Worm (Caenorhabditis elegans) whole organism, L1 larva: ENCODE results near the gene K05F1.13.

Experiments used
- C04F5.9 ChIP-seq: sonication (generic microtip); optimal IDR thresholded peaks from 2 replicates; lab custom pipeline; 2016; ENCODE audit warnings: missing genetic modification characterization, missing compliant biosample characterization
- C16A3.4 ChIP-seq: fragments of 150-350 bp; optimal IDR thresholded peaks from 2 replicates; lab custom pipeline; 2014; ENCODE audit warnings: missing biosample characterization, missing genetic modification characterization
- F16B12.6 ChIP-seq: fragments of 150-350 bp; optimal IDR thresholded peaks from 2 replicates; lab custom pipeline; 2014; ENCODE audit warnings: missing biosample characterization, missing genetic modification characterization
- aly-2 ChIP-seq: fragments of 150-350 bp; optimal IDR thresholded peaks from 2 replicates; lab custom pipeline; 2014; ENCODE audit warnings: missing biosample characterization, missing genetic modification characterization
- blmp-1 ChIP-seq: fragments of 150-350 bp; optimal IDR thresholded peaks from 2 replicates; lab custom pipeline; 2014; ENCODE audit warnings: missing biosample characterization, missing genetic modification characterization
- ceh-8 ChIP-seq: fragments of 200-800 bp; sonication (Bioruptor generic); optimal IDR thresholded peaks from 2 replicates; lab custom pipeline; 2018; ENCODE audit warnings: mild to moderate bottlenecking, missing genetic modification characterization, moderate library complexity, missing compliant biosample characterization
- ceh-82 ChIP-seq, 3 experiments: fragments of 150-350 bp in 1 of 3; sonication (generic microtip) in 2 of 3; optimal IDR thresholded peaks; 2 replicates each; lab custom pipeline; 2014 to 2017; ENCODE audit warnings: missing biosample characterization in 3 of 3, missing genetic modification characterization in 3 of 3
- ceh-90 ChIP-seq: sonication (generic microtip); optimal IDR thresholded peaks from 2 replicates; lab custom pipeline; 2016; ENCODE audit warnings: missing genetic modification characterization, missing compliant biosample characterization
- ces-1 ChIP-seq: fragments of 150-350 bp; optimal IDR thresholded peaks from 2 replicates; lab custom pipeline; 2014; ENCODE audit warnings: missing biosample characterization, missing genetic modification reagents, missing genetic modification characterization
- dpl-1 ChIP-seq, 3 experiments: fragments of 150-350 bp in 2 of 3; sonication (generic microtip) in 1 of 3; optimal IDR thresholded peaks; 2 replicates each; lab custom pipeline; 2014 to 2017; ENCODE audit warnings: missing biosample characterization in 3 of 3, missing genetic modification characterization in 3 of 3, missing genetic modification reagents in 3 of 3
- dsc-1 ChIP-seq: sonication (generic microtip); optimal IDR thresholded peaks from 2 replicates; lab custom pipeline; 2016; ENCODE audit warnings: mild to moderate bottlenecking, missing genetic modification characterization, missing compliant biosample characterization
- efl-1 ChIP-seq, 4 experiments: fragments of 150-350 bp; optimal IDR thresholded peaks in 3 of 4; peaks in 1 of 4; 1 replicate in 1 of 4; 2 replicates in 3 of 4; lab custom pipeline; 2014; ENCODE audit warnings: missing biosample characterization in 2 of 4, missing genetic modification characterization in 2 of 4, missing genetic modification reagents in 2 of 4
- egl-13 ChIP-seq: sonication (generic microtip); optimal IDR thresholded peaks from 2 replicates; lab custom pipeline; 2016; ENCODE audit warnings: missing genotype, missing genetic modification reagents, missing genetic modification characterization, missing compliant biosample characterization
- egl-27 ChIP-seq, 2 experiments: fragments of 150-350 bp in 1 of 2; sonication (generic microtip); optimal IDR thresholded peaks; 3 replicates each; lab custom pipeline; 2017 to 2018; ENCODE audit warnings: missing biosample characterization in 2 of 2, missing genetic modification characterization in 2 of 2, missing genetic modification reagents in 2 of 2
- elt-2 ChIP-seq: sonication (generic microtip); optimal IDR thresholded peaks from 2 replicates; lab custom pipeline; 2016; ENCODE audit warnings: missing genetic modification characterization, mild to moderate bottlenecking, inconsistent platforms, missing compliant biosample characterization, missing genetic modification reagents
- elt-3 ChIP-seq, 6 experiments: fragments of 150-350 bp in 1 of 6; sonication (generic microtip); optimal IDR thresholded peaks; 2 replicates each; lab custom pipeline; 2017 to 2018; ENCODE audit warnings: missing biosample characterization in 6 of 6, missing genetic modification characterization in 6 of 6, inconsistent platforms in 1 of 6
- fkh-10 ChIP-seq: sonication (generic microtip); optimal IDR thresholded peaks from 2 replicates; lab custom pipeline; 2017; ENCODE audit warnings: missing biosample characterization, missing genetic modification reagents, missing genetic modification characterization
- hpl-2 ChIP-seq: fragments of 150-350 bp; optimal IDR thresholded peaks from 2 replicates; lab custom pipeline; 2014; ENCODE audit warnings: missing biosample characterization, missing genetic modification reagents, missing genetic modification characterization
- irx-1 ChIP-seq: sonication (generic microtip); optimal IDR thresholded peaks from 2 replicates; lab custom pipeline; 2016; ENCODE audit warnings: missing genetic modification characterization, missing compliant biosample characterization
- lin-13 ChIP-seq: fragments of 150-350 bp; optimal IDR thresholded peaks from 2 replicates; lab custom pipeline; 2014; ENCODE audit warnings: missing biosample characterization, missing genetic modification reagents, missing genetic modification characterization
- lin-14 ChIP-seq: fragments of 200-800 bp; sonication (Bioruptor generic); optimal IDR thresholded peaks from 2 replicates; lab custom pipeline; 2018; ENCODE audit warnings: mild to moderate bottlenecking, missing genetic modification characterization, moderate library complexity, missing compliant biosample characterization
- lin-35 ChIP-seq, 2 experiments: fragments of 150-350 bp; optimal IDR thresholded peaks; 2 replicates each; lab custom pipeline; 2014; ENCODE audit warnings: missing biosample characterization in 2 of 2, missing genetic modification characterization in 2 of 2, missing genetic modification reagents in 2 of 2
- lir-3 ChIP-seq: sonication (generic microtip); optimal IDR thresholded peaks from 2 replicates; lab custom pipeline; 2016; ENCODE audit warnings: mild to moderate bottlenecking, missing genetic modification characterization, moderate library complexity, missing compliant biosample characterization; ENCODE audit not compliant: poor library complexity
- lsy-2 ChIP-seq, 2 experiments: fragments of 150-350 bp; optimal IDR thresholded peaks; 2 replicates each; lab custom pipeline; 2014; ENCODE audit warnings: missing biosample characterization in 2 of 2, missing genetic modification characterization in 2 of 2
- mdl-1 ChIP-seq, 2 experiments: fragments of 150-350 bp; optimal IDR thresholded peaks; 2 replicates each; lab custom pipeline; 2014 to 2017; ENCODE audit warnings: missing biosample characterization in 2 of 2, missing genetic modification characterization in 2 of 2, inconsistent platforms in 1 of 2
- mef-2 ChIP-seq: fragments of 150-350 bp; optimal IDR thresholded peaks from 2 replicates; lab custom pipeline; 2014; ENCODE audit warnings: missing biosample characterization, missing genetic modification characterization
- nhr-11 ChIP-seq: fragments of 150-350 bp; optimal IDR thresholded peaks from 2 replicates; lab custom pipeline; 2014; ENCODE audit warnings: missing biosample characterization, missing genetic modification characterization
- nhr-19 ChIP-seq: fragments of 200-800 bp; sonication (Bioruptor generic); conservative IDR thresholded peaks from 2 replicates; pipeline ENCODE4 v1.3.6; 2022; ENCODE audit warnings: missing genetic modification characterization, missing compliant biosample characterization
- nhr-71 ChIP-seq: sonication (generic microtip); optimal IDR thresholded peaks from 2 replicates; lab custom pipeline; 2016; ENCODE audit warnings: mild to moderate bottlenecking, missing genetic modification characterization, moderate library complexity, missing compliant biosample characterization
- nhr-85 ChIP-seq: sonication (generic microtip); peaks from one replicate; lab custom pipeline; 2016; ENCODE audit warnings: missing genetic modification characterization, inconsistent platforms, missing compliant biosample characterization
- nhr-90 ChIP-seq: sonication (generic microtip); optimal IDR thresholded peaks from 2 replicates; lab custom pipeline; 2016; ENCODE audit warnings: mild to moderate bottlenecking, missing genetic modification characterization, missing compliant biosample characterization; ENCODE audit not compliant: poor library complexity
- rnt-1 ChIP-seq: sonication (generic microtip); optimal IDR thresholded peaks from 2 replicates; lab custom pipeline; 2016; ENCODE audit warnings: mild to moderate bottlenecking, missing genetic modification characterization, moderate library complexity, missing compliant biosample characterization
- sox-4 ChIP-seq: sonication (generic microtip); optimal IDR thresholded peaks from 2 replicates; lab custom pipeline; 2016; ENCODE audit warnings: missing genetic modification characterization, missing compliant biosample characterization
- sptf-1 ChIP-seq: fragments of 150-350 bp; optimal IDR thresholded peaks from 2 replicates; lab custom pipeline; 2014; ENCODE audit warnings: missing biosample characterization, missing genetic modification characterization
- swsn-7 ChIP-seq: sonication (generic microtip); optimal IDR thresholded peaks from 2 replicates; lab custom pipeline; 2016; ENCODE audit warnings: missing genetic modification characterization, missing compliant biosample characterization
- tbx-2 ChIP-seq: sonication (generic microtip); optimal IDR thresholded peaks from 2 replicates; lab custom pipeline; 2016; ENCODE audit warnings: missing genetic modification characterization, missing compliant biosample characterization
- unc-62 ChIP-seq: fragments of 150-350 bp; optimal IDR thresholded peaks from 2 replicates; lab custom pipeline; 2014; ENCODE audit warnings: missing biosample characterization, missing genetic modification reagents, missing genetic modification characterization
- xbp-1 ChIP-seq: sonication (generic microtip); optimal IDR thresholded peaks from 2 replicates; lab custom pipeline; 2016; ENCODE audit warnings: missing genetic modification characterization, missing compliant biosample characterization
- ztf-11 ChIP-seq, 2 experiments: sonication (generic microtip); optimal IDR thresholded peaks; 2 replicates each; lab custom pipeline; 2016 to 2017; ENCODE audit warnings: missing genetic modification characterization in 2 of 2, missing biosample characterization in 1 of 2, missing compliant biosample characterization in 1 of 2

K05F1.13 gene

DNA sequence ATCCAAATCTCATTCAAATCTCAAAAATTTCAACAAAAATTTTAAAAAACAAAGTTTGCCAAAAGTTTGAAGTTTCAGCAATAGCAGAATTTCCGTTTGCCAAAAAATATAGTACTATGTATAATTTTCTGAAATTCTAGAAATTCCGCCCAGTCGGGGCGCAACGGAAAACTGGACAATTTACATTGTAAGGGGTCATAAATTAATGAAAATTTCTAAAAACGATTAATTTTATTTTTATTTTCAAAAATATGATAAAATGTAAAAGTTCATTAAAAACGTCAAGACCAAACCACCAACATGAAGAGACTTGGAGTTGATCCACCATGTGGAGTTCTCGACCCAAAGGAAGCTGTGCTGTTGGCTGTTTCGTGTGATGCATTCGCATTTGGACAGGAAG is 29.4 kb downstream of the K05F1.13 start, which contains the start of gene ZK1248.4:
TSS of gene ZK1248.4 (plus strand) at position 301 of the 400 bp plus-strand sequence.
- TF ChIP-seq elt-3 (tag; optimal IDR thresholded peaks at IDR 0.05; lab: Kevin White, UChicago), result no peak
- TF ChIP-seq, all 84 proteins: peak for 0

DNA sequence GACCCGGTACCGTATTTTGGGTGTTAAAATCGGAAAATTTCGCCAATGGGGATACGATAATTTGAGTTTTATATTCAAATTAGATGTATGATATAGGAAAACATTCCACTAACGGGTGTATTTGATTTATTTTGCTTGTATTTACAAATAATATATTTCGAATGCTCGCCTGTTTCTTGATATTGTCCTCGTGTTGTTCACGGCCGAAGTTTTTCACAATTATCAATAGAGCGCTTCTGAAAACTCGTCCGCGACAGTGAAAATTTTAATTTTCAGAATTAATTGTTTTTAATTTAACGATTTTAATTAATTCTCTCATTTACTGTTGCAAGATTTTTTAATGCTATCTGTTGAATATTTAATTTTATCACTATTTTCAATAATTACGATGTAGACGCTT is 30.7 kb downstream of the K05F1.13 start:
- TF ChIP-seq hpl-2 (no peak), ces-1 (GFP tag; lab: Kevin White, UChicago) (no peak), ceh-8 (GFP tag; lab: Kevin White, UChicago) (no peak), irx-1 (tag; lab: Kevin White, UChicago) (peak; percentile 42), nhr-19 (GFP tag; lab: Robert Waterston, UW) (peak; percentile 16; the same call in 1 of the 2 replicates), blmp-1 (no peak), sptf-1 (tag; lab: Kevin White, UChicago) (no peak), egl-13 (tag; lab: Kevin White, UChicago) (peak; percentile 38), C16A3.4 (tag; lab: Kevin White, UChicago) (peak; percentile 15), elt-3 (tag; optimal IDR thresholded peaks at IDR 0.05; lab: Kevin White, UChicago) (no peak), nhr-90 (tag; lab: Kevin White, UChicago) (peak; percentile 57), lir-3 (tag; lab: Kevin White, UChicago) (peak; percentile 77), nhr-71 (tag; lab: Kevin White, UChicago) (peak; percentile 67), rnt-1 (tag; lab: Kevin White, UChicago) (peak; percentile 82), mdl-1 (tag; optimal IDR thresholded peaks at IDR 0.05; lab: Kevin White, UChicago) (no peak), ceh-90 (tag; lab: Kevin White, UChicago) (peak; percentile 74), F16B12.6 (tag; lab: Kevin White, UChicago) (no peak), C04F5.9 (tag; lab: Kevin White, UChicago) (peak; percentile 27), lin-35 (GFP tag; optimal IDR thresholded peaks at IDR 0.05; lab: Kevin White, UChicago) (peak; percentile 9 to 69), elt-2 (tag; lab: Kevin White, UChicago) (peak; percentile 28), egl-27 (tag; optimal IDR thresholded peaks at IDR 0.05; lab: Kevin White, UChicago) (no peak), ztf-11 (tag; optimal IDR thresholded peaks at IDR 0.05; lab: Kevin White, UChicago) (peak in 1 of 2 experiments; percentile 60), efl-1 (optimal IDR thresholded peaks at IDR 0.05; lab: Kevin White, UChicago) (peak; percentile 76 to 77), efl-1 (GFP tag; optimal IDR thresholded peaks at IDR 0.05 in 1 of 2; lab: Kevin White, UChicago) (peak; percentile 69 to 96), sox-4 (tag; lab: Kevin White, UChicago) (peak; percentile 35), tbx-2 (tag; lab: Kevin White, UChicago) (peak; percentile 59), xbp-1 (tag; lab: Kevin White, UChicago) (peak; percentile 41), lsy-2 (tag; optimal IDR thresholded peaks at IDR 0.05; lab: Kevin White, UChicago) (peak in 1 of 2 experiments; percentile 40), lin-14 (GFP tag; lab: Kevin White, UChicago) (peak; percentile 65), lin-13 (peak; percentile 12), mef-2 (tag; lab: Kevin White, UChicago) (no peak), nhr-85 (peak; percentile 79), dpl-1 (GFP tag; optimal IDR thresholded peaks at IDR 0.05; lab: Kevin White, UChicago) (peak; percentile 32 to 73 (median 71)), aly-2 (tag; lab: Kevin White, UChicago) (no peak), swsn-7 (tag; lab: Kevin White, UChicago) (peak; percentile 32), dsc-1 (tag; lab: Kevin White, UChicago) (peak; percentile 47)

DNA sequence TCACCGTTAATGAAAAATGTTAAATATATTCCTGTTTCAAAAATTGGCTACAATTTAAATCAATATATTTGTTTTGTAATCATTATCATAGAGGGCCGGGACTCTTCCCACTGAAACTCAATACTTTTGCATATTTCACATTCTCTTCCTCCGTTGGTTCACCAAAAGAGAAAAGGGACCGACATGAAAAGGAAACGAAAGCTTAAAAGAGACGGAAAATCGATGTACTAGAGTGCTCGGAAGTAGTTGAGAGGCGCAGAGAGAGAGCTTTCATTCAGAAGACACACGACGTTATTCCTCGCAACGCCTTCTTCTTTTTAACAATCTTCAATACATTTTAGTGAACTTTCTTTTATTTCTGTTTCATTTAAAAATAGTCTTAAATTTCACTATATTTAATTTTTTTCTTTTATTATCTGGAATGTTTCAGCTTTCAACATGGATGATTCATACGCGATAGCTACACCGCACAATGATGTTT is 31.4 kb downstream of the K05F1.13 start, which contains the start of gene ehs-1:
TSS of gene ehs-1 (plus strand) at position 431 of the 481 bp plus-strand sequence.
- TF ChIP-seq fkh-10 (GFP tag; lab: Kevin White, UChicago) (peak; percentile 29), nhr-11 (tag; lab: Kevin White, UChicago) (no peak), ceh-82 (tag; optimal IDR thresholded peaks at IDR 0.05; lab: Kevin White, UChicago) (peak in 2 of 3 experiments; percentile 21 to 49), unc-62 (GFP tag; lab: Kevin White, UChicago) (no peak), lin-14 (GFP tag; lab: Kevin White, UChicago) (peak; percentile 71)
